Fruit fly (Drosophila melanogaster) whole organism, embryonic: ENCODE measurements around the gene mus101.

ENCODE experiments used
- CG14667 ChIP-seq: fragments of 200-800 bp; sonication (Bioruptor generic); IDR thresholded peaks from 2 replicates; pipeline ENCODE4 v1.3.6; 2022; ENCODE audit warnings: missing biosample characterization, missing genetic modification characterization
- CG15479 ChIP-seq: fragments of 200-800 bp; sonication (Bioruptor generic); optimal IDR thresholded peaks from 3 replicates; lab custom pipeline; 2019; ENCODE audit warnings: missing biosample characterization, mild to moderate bottlenecking, missing genetic modification characterization, moderate library complexity
- CG17359 ChIP-seq: fragments of 200-800 bp; sonication (Bioruptor generic); optimal IDR thresholded peaks from 3 replicates; lab custom pipeline; 2018; ENCODE audit warnings: missing biosample characterization, mild to moderate bottlenecking, missing genetic modification characterization, moderate library complexity
- CG17385 ChIP-seq: fragments of 200-800 bp; sonication (Bioruptor generic); optimal IDR thresholded peaks from 3 replicates; lab custom pipeline; 2018; ENCODE audit warnings: missing biosample characterization, mild to moderate bottlenecking, missing genetic modification characterization
- CG2116 ChIP-seq: fragments of 200-800 bp; sonication (Bioruptor generic); optimal IDR thresholded peaks from 3 replicates; lab custom pipeline; 2018; ENCODE audit warnings: missing biosample characterization, mild to moderate bottlenecking, missing genetic modification characterization
- CG2199 ChIP-seq: fragments of 200-800 bp; sonication (Bioruptor generic); IDR thresholded peaks from 3 replicates; pipeline ENCODE4 v1.3.6; 2022; ENCODE audit warnings: missing biosample characterization, missing genetic modification characterization
- CG7357 ChIP-seq: fragments of 200-800 bp; sonication (Bioruptor generic); IDR thresholded peaks from 3 replicates; pipeline ENCODE4 v1.3.6; 2022; ENCODE audit warnings: missing biosample characterization, missing genetic modification characterization
- CG7786 ChIP-seq: fragments of 200-800 bp; sonication (Bioruptor generic); optimal IDR thresholded peaks from 2 replicates; lab custom pipeline; 2016; ENCODE audit warnings: missing biosample characterization, missing genetic modification characterization
- CG9215 ChIP-seq: fragments of 200-800 bp; sonication (Bioruptor generic); IDR thresholded peaks from 2 replicates; pipeline ENCODE4 v1.3.6; 2022; ENCODE audit warnings: missing biosample characterization, missing genetic modification characterization
- CG9727 ChIP-seq: fragments of 200-800 bp; sonication (Bioruptor generic); optimal IDR thresholded peaks from 3 replicates; lab custom pipeline; 2017; ENCODE audit warnings: missing biosample characterization, mild to moderate bottlenecking, missing genetic modification characterization
- Camta ChIP-seq: fragments of 200-800 bp; sonication (Bioruptor generic); optimal IDR thresholded peaks from 2 replicates; lab custom pipeline; 2016; ENCODE audit warnings: missing biosample characterization, missing genetic modification characterization
- Chrac-16 ChIP-seq: fragments of 200-800 bp; sonication (Bioruptor generic); optimal IDR thresholded peaks from 3 replicates; lab custom pipeline; 2016; ENCODE audit warnings: missing biosample characterization, missing genetic modification characterization
- CrebB ChIP-seq: fragments of 200-800 bp; sonication (Bioruptor generic); optimal IDR thresholded peaks from 3 replicates; lab custom pipeline; 2018; ENCODE audit warnings: missing biosample characterization, mild to moderate bottlenecking, missing genetic modification characterization
- D19B ChIP-seq: fragments of 200-800 bp; sonication (Bioruptor generic); optimal IDR thresholded peaks from 2 replicates; lab custom pipeline; 2017; ENCODE audit warnings: missing biosample characterization, mild to moderate bottlenecking, missing genetic modification characterization
- Dbx ChIP-seq: fragments of 200-800 bp; sonication (Bioruptor generic); IDR thresholded peaks from 3 replicates; pipeline ENCODE4 v1.3.6; 2022; ENCODE audit warnings: missing biosample characterization, missing genetic modification characterization
- Deaf1 ChIP-seq: fragments of 200-800 bp; optimal IDR thresholded peaks from 3 replicates; lab custom pipeline; 2019; ENCODE audit warnings: missing biosample characterization, mild to moderate bottlenecking, missing genetic modification characterization, moderate library complexity
- Drgx ChIP-seq: fragments of 200-800 bp; sonication (Bioruptor generic); IDR thresholded peaks from 2 replicates; pipeline ENCODE4 v1.3.6; 2022; ENCODE audit warnings: missing biosample characterization, missing genetic modification characterization
- HLH4C ChIP-seq: fragments of 200-800 bp; sonication (Bioruptor generic); IDR thresholded peaks from 3 replicates; pipeline ENCODE4 v1.3.6; 2022; ENCODE audit warnings: missing biosample characterization, missing genetic modification characterization; ENCODE audit not compliant: partially characterized antibody
- Hr78 ChIP-seq, 2 experiments: fragments of 200-800 bp in 1 of 2; fragments of >200 bp in 1 of 2; sonication (Bioruptor generic) in 1 of 2; optimal IDR thresholded peaks; 2 replicates each; lab custom pipeline; 2017 to 2019; ENCODE audit warnings: missing biosample characterization in 2 of 2, missing genetic modification characterization in 2 of 2, mild to moderate bottlenecking in 1 of 2, moderate library complexity in 1 of 2
- Kr ChIP-seq: fragments of 200-800 bp; sonication (Bioruptor generic); optimal IDR thresholded peaks from 2 replicates; lab custom pipeline; 2017; ENCODE audit warnings: missing biosample characterization, mild to moderate bottlenecking, missing genetic modification characterization
- Lim3 ChIP-seq: fragments of 200-800 bp; sonication (Bioruptor generic); IDR thresholded peaks from 2 replicates; pipeline ENCODE4 v1.3.6; 2022; ENCODE audit warnings: missing biosample characterization, missing genetic modification characterization
- Meics ChIP-seq: fragments of 200-800 bp; sonication (Bioruptor generic); optimal IDR thresholded peaks from 2 replicates; lab custom pipeline; 2017; ENCODE audit warnings: missing biosample characterization, mild to moderate bottlenecking, missing genetic modification characterization
- Mes4 ChIP-seq: fragments of 200-800 bp; sonication (Bioruptor generic); optimal IDR thresholded peaks from 2 replicates; lab custom pipeline; 2016; ENCODE audit warnings: missing biosample characterization, missing genetic modification characterization
- Pdp1 ChIP-seq, 2 experiments: fragments of 200-800 bp; sonication (Bioruptor generic); optimal IDR thresholded peaks; 3 replicates each; lab custom pipeline; 2016; ENCODE audit warnings: missing biosample characterization in 2 of 2, missing genetic modification characterization in 2 of 2, mild to moderate bottlenecking in 1 of 2, moderate library complexity in 1 of 2
- Sox102F ChIP-seq: fragments of 200-800 bp; sonication (Bioruptor generic); optimal IDR thresholded peaks from 2 replicates; lab custom pipeline; 2018; ENCODE audit warnings: missing biosample characterization, mild to moderate bottlenecking, missing genetic modification characterization, moderate library complexity
- Trl ChIP-seq, 3 experiments: fragments of >200 bp in 2 of 3; fragments of 200-800 bp in 1 of 3; sonication (Bioruptor generic) in 1 of 3; optimal IDR thresholded peaks; 2 replicates in 1 of 3; 3 replicates in 2 of 3; lab custom pipeline; 2016 to 2017; ENCODE audit warnings: missing biosample characterization in 1 of 3, missing genetic modification characterization in 1 of 3
- Vsx1 ChIP-seq: fragments of 200-800 bp; sonication (Bioruptor generic); optimal IDR thresholded peaks from 2 replicates; lab custom pipeline; 2017; ENCODE audit warnings: missing biosample characterization, mild to moderate bottlenecking, missing genetic modification characterization, missing genetic modification reagents
- Xbp1 ChIP-seq: fragments of 200-800 bp; sonication (Bioruptor generic); optimal IDR thresholded peaks from 3 replicates; lab custom pipeline; 2016; ENCODE audit warnings: missing biosample characterization, mild to moderate bottlenecking, missing genetic modification characterization
- YL-1 ChIP-seq: fragments of 200-800 bp; sonication (Bioruptor generic); optimal IDR thresholded peaks from 3 replicates; lab custom pipeline; 2017; ENCODE audit warnings: missing biosample characterization, mild to moderate bottlenecking, missing genetic modification characterization
- abd-A ChIP-seq: fragments of 200-800 bp; sonication (Bioruptor generic); optimal IDR thresholded peaks from 3 replicates; lab custom pipeline; 2019; ENCODE audit warnings: missing biosample characterization, mild to moderate bottlenecking, missing genetic modification characterization, moderate library complexity
- ash1 ChIP-seq: fragments of 200-800 bp; sonication (Bioruptor generic); optimal IDR thresholded peaks from 2 replicates; lab custom pipeline; 2018; ENCODE audit warnings: missing biosample characterization, mild to moderate bottlenecking, missing genetic modification characterization
- ato ChIP-seq: fragments of 200-800 bp; sonication (Bioruptor generic); IDR thresholded peaks from 2 replicates; pipeline ENCODE4 v1.3.6; 2022; ENCODE audit warnings: missing biosample characterization, missing genetic modification characterization; ENCODE audit not compliant: partially characterized antibody
- cad ChIP-seq: fragments of >200 bp; optimal IDR thresholded peaks from 2 replicates; lab custom pipeline; 2017; ENCODE audit warnings: missing biosample characterization, missing genetic modification characterization
- dimm ChIP-seq: fragments of 200-800 bp; sonication (Bioruptor generic); IDR thresholded peaks from 2 replicates; pipeline ENCODE4 v1.3.6; 2022; ENCODE audit warnings: missing biosample characterization, missing genetic modification characterization
- dmrt99B ChIP-seq: fragments of 200-800 bp; sonication (Bioruptor generic); optimal IDR thresholded peaks from 2 replicates; lab custom pipeline; 2018; ENCODE audit warnings: missing biosample characterization, mild to moderate bottlenecking, missing genetic modification characterization, moderate library complexity
- dysf ChIP-seq: fragments of 200-800 bp; sonication (Bioruptor generic); IDR thresholded peaks from 3 replicates; pipeline ENCODE4 v1.3.6; 2022; ENCODE audit warnings: missing biosample characterization, missing genetic modification characterization
- fd64A ChIP-seq: fragments of 200-800 bp; sonication (Bioruptor generic); optimal IDR thresholded peaks from 3 replicates; lab custom pipeline; 2018; ENCODE audit warnings: missing biosample characterization, mild to moderate bottlenecking, missing genetic modification characterization
- nerfin-2 ChIP-seq: fragments of 200-800 bp; sonication (Bioruptor generic); IDR thresholded peaks from 2 replicates; pipeline ENCODE4 v1.3.6; 2022; ENCODE audit warnings: missing biosample characterization, missing genetic modification characterization; ENCODE audit not compliant: partially characterized antibody
- pb ChIP-seq: fragments of 200-800 bp; sonication (Bioruptor generic); optimal IDR thresholded peaks from 3 replicates; lab custom pipeline; 2016; ENCODE audit warnings: missing biosample characterization, missing genetic modification characterization
- pfk ChIP-seq: fragments of 200-800 bp; sonication (Bioruptor generic); optimal IDR thresholded peaks from 2 replicates; lab custom pipeline; 2018; ENCODE audit warnings: missing biosample characterization, mild to moderate bottlenecking, missing genetic modification characterization, moderate library complexity
- pum ChIP-seq: fragments of 200-800 bp; sonication (Bioruptor generic); optimal IDR thresholded peaks from 2 replicates; lab custom pipeline; 2016; ENCODE audit warnings: missing biosample characterization, missing genetic modification characterization
- sens ChIP-seq: fragments of 200-800 bp; sonication (Bioruptor generic); peaks from one replicate; lab custom pipeline; 2016; ENCODE audit warnings: missing biosample characterization, missing genetic modification characterization
- sisA ChIP-seq: fragments of 200-800 bp; sonication (Bioruptor generic); IDR thresholded peaks from 2 replicates; pipeline ENCODE4 v1.3.6; 2022; ENCODE audit warnings: missing biosample characterization, missing genetic modification characterization
- tgo ChIP-seq: fragments of 200-800 bp; sonication (Bioruptor generic); IDR thresholded peaks from 3 replicates; pipeline ENCODE4 v1.3.6; 2022; ENCODE audit warnings: missing biosample characterization, missing genetic modification characterization
- twi ChIP-seq: fragments of 200-800 bp; optimal IDR thresholded peaks from 2 replicates; lab custom pipeline; 2019; ENCODE audit warnings: missing biosample characterization, mild to moderate bottlenecking, missing genetic modification characterization, moderate library complexity
- vnd ChIP-seq: fragments of 200-800 bp; sonication (Bioruptor generic); IDR thresholded peaks from 3 replicates; pipeline ENCODE4 v1.3.6; 2022; ENCODE audit warnings: missing biosample characterization, missing genetic modification characterization; ENCODE audit not compliant: partially characterized antibody
- vvl ChIP-seq: fragments of 200-800 bp; sonication (Bioruptor generic); IDR thresholded peaks from 2 replicates; pipeline ENCODE4 v1.3.6; 2022; ENCODE audit warnings: missing biosample characterization, missing genetic modification characterization
- yki ChIP-seq: fragments of >200 bp; optimal IDR thresholded peaks from 3 replicates; lab custom pipeline; 2018
- z ChIP-seq: fragments of 200-800 bp; sonication (Bioruptor generic); IDR thresholded peaks from 3 replicates; pipeline ENCODE4 v1.3.6; 2022; ENCODE audit warnings: missing biosample characterization, missing genetic modification characterization

Gene mus101

DNA sequence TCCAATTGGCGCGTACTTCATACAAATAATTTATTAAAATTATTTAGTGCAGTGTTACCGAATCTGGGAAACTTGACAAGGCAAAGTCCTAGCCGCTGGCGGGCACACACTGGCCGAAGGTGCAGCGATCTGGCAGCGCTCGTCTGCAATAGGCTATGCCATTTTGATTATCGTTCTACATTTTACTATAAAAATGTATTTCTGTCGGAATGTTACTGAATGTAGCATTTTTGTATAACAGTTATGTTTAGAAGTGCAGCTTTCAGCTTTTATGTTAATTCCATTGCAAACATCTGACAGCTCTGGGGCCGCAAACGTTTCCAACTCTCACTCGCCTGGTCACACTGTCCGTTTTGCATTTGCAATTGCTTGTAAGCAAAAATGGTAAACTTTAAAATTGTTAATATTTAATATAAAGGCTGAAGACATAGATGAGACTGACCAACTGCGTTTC, 22.6 kb downstream of the mus101 start, which contains the start of gene Grip91 (continued):
- TF ChIP-seq CG17359 (tag; lab: Kevin White, UChicago) (no peak), CG7357 (GFP tag; lab: Robert Waterston, UW) (no peak), CG14667 (GFP tag; lab: Robert Waterston, UW) (no peak), D19B (GFP tag; lab: Kevin White, UChicago) (no peak), dysf (GFP tag; lab: Robert Waterston, UW) (no peak), Mes4 (no peak), Chrac-16 (GFP tag; lab: Kevin White, UChicago) (no peak), sens (peak; percentile 71), CrebB (no peak), vvl (GFP tag; lab: Robert Waterston, UW) (no peak), dmrt99B (tag; lab: Kevin White, UChicago) (no peak), Dbx (peak; percentile 26; the same call in 1 of the 3 replicates), z (GFP tag; lab: Robert Waterston, UW) (no peak), dimm (GFP tag; lab: Robert Waterston, UW) (no peak), Lim3 (GFP tag; lab: Robert Waterston, UW) (no peak), ato (GFP tag; lab: Robert Waterston, UW) (no peak), HLH4C (GFP tag; lab: Robert Waterston, UW) (0 out of 3 replicates have a peak, but pooled peaks have one; percentile 35), twi (no peak), tgo (no peak), Sox102F (GFP tag; lab: Kevin White, UChicago) (no peak), pb (GFP tag; lab: Kevin White, UChicago) (no peak), CG2116 (GFP tag; lab: Kevin White, UChicago) (peak; percentile 49), CG7786 (GFP tag; lab: Kevin White, UChicago) (no peak), YL-1 (GFP tag; lab: Kevin White, UChicago) (peak; percentile 79), sisA (GFP tag; lab: Robert Waterston, UW) (no peak), Camta (GFP tag; lab: Kevin White, UChicago) (no peak), Deaf1 (no peak), vnd (GFP tag; lab: Robert Waterston, UW) (no peak), nerfin-2 (no peak), Xbp1 (GFP tag; lab: Kevin White, UChicago) (no peak), Hr78 (GFP tag; optimal IDR thresholded peaks at IDR 0.05; lab: Kevin White, UChicago) (no peak), pfk (no peak), CG2199 (GFP tag; lab: Robert Waterston, UW) (no peak), CG17385 (no peak), ash1 (GFP tag; lab: Kevin White, UChicago) (no peak), Vsx1 (GFP tag; lab: Kevin White, UChicago) (no peak), fd64A (GFP tag; lab: Kevin White, UChicago) (no peak), CG9215 (GFP tag; lab: Robert Waterston, UW) (0 out of 2 replicates have a peak, but pooled peaks have one; percentile 8), pum (GFP tag; lab: Kevin White, UChicago) (no peak)
- TF ChIP-seq, all 482 proteins: peak for 82

DNA sequence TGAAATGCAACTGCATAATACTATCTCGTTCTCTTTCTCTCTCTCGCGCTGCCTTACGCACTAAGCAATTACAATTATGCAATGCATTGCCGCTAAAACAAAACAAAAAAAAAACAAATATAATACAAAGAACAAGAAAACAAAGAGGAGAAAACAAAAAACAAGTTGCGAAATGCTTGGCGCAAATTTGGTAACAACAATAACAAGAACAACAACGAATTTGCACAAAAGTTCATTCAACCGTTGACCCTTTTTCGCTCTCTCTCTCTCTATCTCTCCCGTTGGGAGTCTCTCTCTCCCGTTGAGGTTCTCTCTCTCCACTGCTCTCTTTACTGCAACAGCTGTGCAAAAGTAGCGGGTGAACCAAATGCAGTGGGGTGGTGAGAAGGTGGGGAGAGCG, 25.0 kb downstream of the mus101 start:
- no peak for TF ChIP-seq Meics
- TF ChIP-seq CG15479 (GFP tag; lab: Kevin White, UChicago): peak; percentile 72
- TF ChIP-seq Drgx: peak; percentile 62
- TF ChIP-seq yki (lab: Kevin White, UChicago): peak; percentile 60
- peak; percentile 47 for TF ChIP-seq sens
- TF ChIP-seq abd-A (tag; lab: Kevin White, UChicago): no peak
- TF ChIP-seq CG9727: no peak
- peak; percentile 75 to 86 for TF ChIP-seq Trl (optimal IDR thresholded peaks at IDR 0.05; lab: Kevin White, UChicago)
- no peak for TF ChIP-seq Trl (GFP tag; optimal IDR thresholded peaks at IDR 0.05; lab: Kevin White, UChicago)
- TF ChIP-seq Kr (GFP tag; lab: Kevin White, UChicago): peak; percentile 17
- TF ChIP-seq CG2199 (GFP tag; lab: Robert Waterston, UW): 0 out of 3 replicates have a peak, but pooled peaks have one; percentile 8
- TF ChIP-seq cad (GFP tag; lab: Kevin White, UChicago): peak; percentile 8
- peak in 1 of 2 experiments; percentile 69 for TF ChIP-seq Pdp1 (GFP tag; optimal IDR thresholded peaks at IDR 0.05; lab: Kevin White, UChicago)
